Fruit fly (Drosophila melanogaster) whole organism, embryonic: Measurements from ENCODE around the gene CG32305.
A peak's percentile ranks its signal among the peaks of the same experiment; 100 is the strongest.

Experiments
- Aef1 ChIP-seq: fragments of 200-800 bp; sonication (Bioruptor generic); IDR thresholded peaks from 3 replicates; pipeline ENCODE4 v1.3.6; 2022; ENCODE audit warnings: missing biosample characterization, missing genetic modification characterization
- BEAF-32 ChIP-seq: fragments of 200-800 bp; sonication (Bioruptor generic); optimal IDR thresholded peaks from 3 replicates; lab custom pipeline; 2017; ENCODE audit warnings: missing biosample characterization, missing genetic modification characterization, mild to moderate bottlenecking, moderate library complexity, missing genetic modification reagents
- Bdp1 ChIP-seq: fragments of 200-800 bp; sonication (Bioruptor generic); optimal IDR thresholded peaks from 3 replicates; lab custom pipeline; 2016; ENCODE audit warnings: missing biosample characterization, missing genetic modification characterization
- CG11398 ChIP-seq: fragments of 200-800 bp; sonication (Bioruptor generic); optimal IDR thresholded peaks from 2 replicates; lab custom pipeline; 2016; ENCODE audit warnings: missing biosample characterization, missing genetic modification characterization
- CG11695 ChIP-seq: fragments of 200-800 bp; sonication (Bioruptor generic); IDR thresholded peaks from 3 replicates; pipeline ENCODE4 v1.3.6; 2022; ENCODE audit warnings: missing biosample characterization, missing genetic modification characterization
- CG12299 ChIP-seq: fragments of 200-800 bp; sonication (Bioruptor generic); optimal IDR thresholded peaks from 2 replicates; lab custom pipeline; 2018; ENCODE audit warnings: missing biosample characterization, mild to moderate bottlenecking, missing genetic modification characterization
- CG14014 ChIP-seq: fragments of 200-800 bp; sonication (Bioruptor generic); IDR thresholded peaks from 2 replicates; pipeline ENCODE4 v1.3.6; 2022; ENCODE audit warnings: missing biosample characterization, missing genetic modification characterization
- CG14050 ChIP-seq: fragments of 200-800 bp; sonication (Bioruptor generic); IDR thresholded peaks from 3 replicates; pipeline ENCODE4 v1.3.6; 2022; ENCODE audit warnings: missing biosample characterization, missing genetic modification characterization
- CG1792 ChIP-seq: fragments of 200-800 bp; sonication (Bioruptor generic); optimal IDR thresholded peaks from 2 replicates; lab custom pipeline; 2016; ENCODE audit warnings: missing biosample characterization, missing genetic modification characterization
- CG18011 ChIP-seq: fragments of 200-800 bp; sonication (Bioruptor generic); optimal IDR thresholded peaks from 2 replicates; lab custom pipeline; 2017; ENCODE audit warnings: missing biosample characterization, missing genetic modification characterization, mild to moderate bottlenecking, moderate library complexity, missing genotype
- CG2889 ChIP-seq: fragments of 200-800 bp; sonication (Bioruptor generic); IDR thresholded peaks from 3 replicates; pipeline ENCODE4 v1.3.6; 2022; ENCODE audit warnings: missing biosample characterization, missing genetic modification characterization
- CG3838 ChIP-seq: fragments of 200-800 bp; sonication (Bioruptor generic); optimal IDR thresholded peaks from 3 replicates; lab custom pipeline; 2016; ENCODE audit warnings: missing biosample characterization, missing genetic modification characterization
- CG4282 ChIP-seq: fragments of 200-800 bp; sonication (Bioruptor generic); optimal IDR thresholded peaks from 2 replicates; lab custom pipeline; 2016; ENCODE audit warnings: missing biosample characterization, missing genetic modification characterization
- CG4360 ChIP-seq: fragments of 200-800 bp; sonication (Bioruptor generic); IDR thresholded peaks from 2 replicates; pipeline ENCODE4 v1.3.6; 2022; ENCODE audit warnings: missing biosample characterization, missing genetic modification characterization
- CG4617 ChIP-seq: fragments of 200-800 bp; sonication (Bioruptor generic); optimal IDR thresholded peaks from 3 replicates; lab custom pipeline; 2016; ENCODE audit warnings: missing biosample characterization, missing genetic modification characterization, borderline replicate concordance
- CG4707 ChIP-seq: fragments of 200-800 bp; sonication (Bioruptor generic); optimal IDR thresholded peaks from 2 replicates; lab custom pipeline; 2018; ENCODE audit warnings: missing biosample characterization, mild to moderate bottlenecking, missing genetic modification characterization, moderate library complexity
- CG6854 ChIP-seq: fragments of 200-800 bp; sonication (Bioruptor generic); optimal IDR thresholded peaks from 3 replicates; lab custom pipeline; 2017; ENCODE audit warnings: missing biosample characterization, mild to moderate bottlenecking, missing genetic modification characterization
- CG7556 ChIP-seq: fragments of 200-800 bp; sonication (Bioruptor generic); optimal IDR thresholded peaks from 2 replicates; lab custom pipeline; 2017; ENCODE audit warnings: missing biosample characterization, mild to moderate bottlenecking, missing genetic modification characterization
- CG7786 ChIP-seq: fragments of 200-800 bp; sonication (Bioruptor generic); optimal IDR thresholded peaks from 2 replicates; lab custom pipeline; 2016; ENCODE audit warnings: missing biosample characterization, missing genetic modification characterization
- CG7963 ChIP-seq: fragments of 200-800 bp; sonication (Bioruptor generic); IDR thresholded peaks from 3 replicates; pipeline ENCODE4 v1.3.6; 2022; ENCODE audit warnings: missing biosample characterization, missing genetic modification characterization; ENCODE audit not compliant: partially characterized antibody
- CG7987 ChIP-seq: fragments of 200-800 bp; sonication (Bioruptor generic); optimal IDR thresholded peaks from 2 replicates; lab custom pipeline; 2018; ENCODE audit warnings: missing biosample characterization, mild to moderate bottlenecking, missing genetic modification characterization, moderate library complexity
- CG8765 ChIP-seq: fragments of 200-800 bp; sonication (Bioruptor generic); IDR thresholded peaks from 2 replicates; pipeline ENCODE4 v1.3.6; 2022; ENCODE audit warnings: missing biosample characterization, missing genetic modification characterization
- CrebB ChIP-seq: fragments of 200-800 bp; sonication (Bioruptor generic); optimal IDR thresholded peaks from 3 replicates; lab custom pipeline; 2018; ENCODE audit warnings: missing biosample characterization, mild to moderate bottlenecking, missing genetic modification characterization
- Doc3 ChIP-seq: fragments of 200-800 bp; sonication (Bioruptor generic); IDR thresholded peaks from 3 replicates; pipeline ENCODE4 v1.3.6; 2022; ENCODE audit warnings: missing biosample characterization, missing genetic modification characterization; ENCODE audit not compliant: partially characterized antibody
- E2f1 ChIP-seq: fragments of 200-800 bp; sonication (Bioruptor generic); IDR thresholded peaks from 2 replicates; pipeline ENCODE4 v1.3.6; 2022; ENCODE audit warnings: missing biosample characterization, missing genetic modification characterization
- Eip74EF ChIP-seq, 2 experiments: fragments of 200-800 bp in 1 of 2; fragments of >200 bp in 1 of 2; sonication (Bioruptor generic) in 1 of 2; optimal IDR thresholded peaks; 2 replicates each; lab custom pipeline; 2017 to 2019; ENCODE audit warnings: missing biosample characterization in 2 of 2, missing genetic modification characterization in 2 of 2, mild to moderate bottlenecking in 1 of 2, moderate library complexity in 1 of 2
- MESR4 ChIP-seq: fragments of 200-800 bp; sonication (Bioruptor generic); optimal IDR thresholded peaks from 2 replicates; lab custom pipeline; 2018; ENCODE audit warnings: missing biosample characterization, mild to moderate bottlenecking, missing genetic modification characterization, moderate library complexity
- Med ChIP-seq: fragments of 200-800 bp; sonication (Bioruptor generic); peaks from one replicate; lab custom pipeline; 2016; ENCODE audit warnings: missing biosample characterization, missing genetic modification characterization, mild to moderate bottlenecking, inconsistent platforms, moderate library complexity
- Pdp1 ChIP-seq, 2 experiments: fragments of 200-800 bp; sonication (Bioruptor generic); optimal IDR thresholded peaks; 3 replicates each; lab custom pipeline; 2016; ENCODE audit warnings: missing biosample characterization in 2 of 2, missing genetic modification characterization in 2 of 2, mild to moderate bottlenecking in 1 of 2, moderate library complexity in 1 of 2
- Sry-β ChIP-seq: fragments of 200-800 bp; sonication (Bioruptor generic); optimal IDR thresholded peaks from 2 replicates; lab custom pipeline; 2018; ENCODE audit warnings: missing biosample characterization, mild to moderate bottlenecking, missing genetic modification characterization, moderate library complexity
- Stat92E ChIP-seq, 3 experiments: fragments of >200 bp in 2 of 3; fragments of 200-800 bp in 1 of 3; sonication (Bioruptor generic) in 1 of 3; optimal IDR thresholded peaks; 2 replicates each; lab custom pipeline; 2017 to 2019; ENCODE audit warnings: missing biosample characterization in 3 of 3, missing genetic modification characterization in 3 of 3, mild to moderate bottlenecking in 1 of 3, moderate library complexity in 1 of 3
- Trl ChIP-seq, 3 experiments: fragments of >200 bp in 2 of 3; fragments of 200-800 bp in 1 of 3; sonication (Bioruptor generic) in 1 of 3; optimal IDR thresholded peaks; 2 replicates in 1 of 3; 3 replicates in 2 of 3; lab custom pipeline; 2016 to 2017; ENCODE audit warnings: missing biosample characterization in 1 of 3, missing genetic modification characterization in 1 of 3
- ap ChIP-seq: fragments of 200-800 bp; sonication (Bioruptor generic); IDR thresholded peaks from 2 replicates; pipeline ENCODE4 v1.3.6; 2022; ENCODE audit warnings: missing biosample characterization, missing genetic modification characterization
- ara ChIP-seq: fragments of 200-800 bp; sonication (Bioruptor generic); IDR thresholded peaks from 2 replicates; pipeline ENCODE4 v1.3.6; 2022; ENCODE audit warnings: missing biosample characterization, missing genetic modification characterization
- bab2 ChIP-seq: fragments of 200-800 bp; sonication (Bioruptor generic); optimal IDR thresholded peaks from 2 replicates; lab custom pipeline; 2016; ENCODE audit warnings: missing biosample characterization, missing genetic modification characterization
- btn ChIP-seq: fragments of 200-800 bp; sonication (Bioruptor generic); optimal IDR thresholded peaks from 2 replicates; lab custom pipeline; 2016; ENCODE audit warnings: missing biosample characterization, missing genetic modification characterization
- crol ChIP-seq: fragments of 200-800 bp; sonication (Bioruptor generic); IDR thresholded peaks from 2 replicates; pipeline ENCODE4 v1.3.6; 2022; ENCODE audit warnings: missing biosample characterization, missing genetic modification characterization
- danr ChIP-seq: fragments of 200-800 bp; sonication (Bioruptor generic); IDR thresholded peaks from 2 replicates; pipeline ENCODE4 v1.3.6; 2022; ENCODE audit warnings: missing biosample characterization, missing genetic modification characterization
- dmrt11E ChIP-seq: fragments of 200-800 bp; sonication (Bioruptor generic); optimal IDR thresholded peaks from 3 replicates; lab custom pipeline; 2018; ENCODE audit warnings: missing biosample characterization, mild to moderate bottlenecking, missing genetic modification characterization, moderate library complexity
- grau ChIP-seq: fragments of 200-800 bp; optimal IDR thresholded peaks from 3 replicates; lab custom pipeline; 2019; ENCODE audit warnings: missing biosample characterization, mild to moderate bottlenecking, missing genetic modification characterization, moderate library complexity
- grn ChIP-seq: fragments of 200-800 bp; sonication (Bioruptor generic); optimal IDR thresholded peaks from 3 replicates; lab custom pipeline; 2017; ENCODE audit warnings: missing biosample characterization, missing genetic modification characterization
- gro ChIP-seq: fragments of 200-800 bp; sonication (Bioruptor generic); optimal IDR thresholded peaks from 2 replicates; lab custom pipeline; 2016; ENCODE audit warnings: missing biosample characterization, missing genetic modification characterization
- lmd ChIP-seq: fragments of 200-800 bp; sonication (Bioruptor generic); IDR thresholded peaks from 2 replicates; pipeline ENCODE4 v1.3.6; 2022; ENCODE audit warnings: missing biosample characterization, missing genetic modification characterization
- odd ChIP-seq: fragments of 200-800 bp; sonication (Bioruptor generic); optimal IDR thresholded peaks from 2 replicates; lab custom pipeline; 2017; ENCODE audit warnings: missing biosample characterization, mild to moderate bottlenecking, missing genetic modification characterization
- otp ChIP-seq: fragments of 200-800 bp; sonication (Bioruptor generic); IDR thresholded peaks from 3 replicates; pipeline ENCODE4, ENCODE4 v1.3.6; 2022; ENCODE audit warnings: missing biosample characterization, missing genetic modification characterization
- ro ChIP-seq: fragments of 200-800 bp; sonication (Bioruptor generic); IDR thresholded peaks from 2 replicates; pipeline ENCODE4 v1.3.6; 2022; ENCODE audit warnings: missing biosample characterization, missing genetic modification characterization
- sima ChIP-seq: fragments of 200-800 bp; sonication (Bioruptor generic); optimal IDR thresholded peaks from 2 replicates; lab custom pipeline; 2016; ENCODE audit warnings: missing biosample characterization, missing genetic modification characterization
- so ChIP-seq: fragments of 200-800 bp; sonication (Bioruptor generic); IDR thresholded peaks from 3 replicates; pipeline ENCODE4 v1.3.6; 2022; ENCODE audit warnings: missing biosample characterization, missing genetic modification characterization
- trh ChIP-seq: fragments of 200-800 bp; sonication (Bioruptor generic); optimal IDR thresholded peaks from 2 replicates; lab custom pipeline; 2016; ENCODE audit warnings: missing biosample characterization, missing genetic modification characterization
- z ChIP-seq: fragments of 200-800 bp; sonication (Bioruptor generic); IDR thresholded peaks from 3 replicates; pipeline ENCODE4 v1.3.6; 2022; ENCODE audit warnings: missing biosample characterization, missing genetic modification characterization

Gene CG32305

DNA sequence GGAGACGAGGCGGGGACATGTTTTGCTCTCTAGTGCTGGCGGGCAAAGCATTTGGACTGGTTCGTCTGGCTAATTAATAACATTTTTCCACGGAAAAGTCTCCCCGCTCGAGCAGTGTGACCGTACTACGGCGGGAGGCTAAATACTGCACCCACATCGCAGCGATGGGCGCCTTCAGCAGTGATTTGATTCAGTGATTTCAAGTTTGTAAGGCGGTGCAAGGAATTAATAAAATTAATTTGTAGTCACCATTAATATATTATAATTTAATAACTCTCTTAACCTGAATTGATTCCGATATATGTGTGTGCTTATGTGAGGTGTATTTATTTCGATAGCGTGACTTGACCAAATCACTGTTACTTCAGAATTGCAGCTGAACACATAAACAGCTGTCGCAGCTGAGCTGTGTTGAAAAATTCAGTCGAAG is 14.1 kb downstream of the CG32305 start, which contains the start of the genes oxt and CG13807 (continued):
- TF ChIP-seq MESR4 (GFP tag; lab: Kevin White, UChicago), result peak; percentile 67
- peak; percentile 76 for TF ChIP-seq trh
- peak; percentile 91 for TF ChIP-seq lmd
- peak; percentile 84 for TF ChIP-seq CG11695
- TF ChIP-seq Trl (optimal IDR thresholded peaks at IDR 0.05; lab: Kevin White, UChicago), result no peak
- peak; percentile 58 for TF ChIP-seq Trl (GFP tag; optimal IDR thresholded peaks at IDR 0.05; lab: Kevin White, UChicago)
- TF ChIP-seq BEAF-32 (GFP tag; lab: Kevin White, UChicago), result peak; percentile 54
- TF ChIP-seq Bdp1 (GFP tag; lab: Kevin White, UChicago), result peak; percentile 53
- TF ChIP-seq Eip74EF (GFP tag; optimal IDR thresholded peaks at IDR 0.05; lab: Kevin White, UChicago), result peak in 1 of 2 experiments; percentile 74
- TF ChIP-seq CG7963 (GFP tag; lab: Robert Waterston, UW), result no peak
- TF ChIP-seq sima (GFP tag; lab: Kevin White, UChicago), result no peak
- TF ChIP-seq CG12299 (tag; lab: Kevin White, UChicago), result peak; percentile 82
- peak; percentile 30 for TF ChIP-seq CG4707 (GFP tag; lab: Kevin White, UChicago)
- peak; percentile 89 for TF ChIP-seq E2f1
- TF ChIP-seq CG7556 (GFP tag; lab: Kevin White, UChicago), result peak; percentile 82
- TF ChIP-seq CG7786 (GFP tag; lab: Kevin White, UChicago), result peak; percentile 49
- TF ChIP-seq otp, result peak; percentile 70
- TF ChIP-seq CG4360 (GFP tag; lab: Robert Waterston, UW), result 0 out of 2 replicates have a peak, but pooled peaks have one; percentile 26
- TF ChIP-seq dmrt11E (tag; lab: Kevin White, UChicago), result peak; percentile 82
- TF ChIP-seq Med (GFP tag; lab: Kevin White, UChicago), result peak; percentile 89
- TF ChIP-seq gro (GFP tag; lab: Kevin White, UChicago), result peak; percentile 77
- TF ChIP-seq CG11398 (GFP tag; lab: Kevin White, UChicago), result no peak
- TF ChIP-seq grn (GFP tag; lab: Kevin White, UChicago), result peak; percentile 35
- TF ChIP-seq CG1792 (GFP tag; lab: Kevin White, UChicago), result no peak
- peak; percentile 89 for TF ChIP-seq grau
- TF ChIP-seq CG14050, result peak; percentile 86
- no peak for TF ChIP-seq btn (GFP tag; lab: Kevin White, UChicago)
- TF ChIP-seq CG4282 (GFP tag; lab: Kevin White, UChicago), result no peak
- peak; percentile 87 for TF ChIP-seq Aef1 (GFP tag; lab: Robert Waterston, UW)
- TF ChIP-seq Pdp1 (GFP tag; optimal IDR thresholded peaks at IDR 0.05; lab: Kevin White, UChicago), result peak; percentile 64 to 77
- TF ChIP-seq Stat92E (GFP tag; optimal IDR thresholded peaks at IDR 0.05; lab: Kevin White, UChicago), result peak in 1 of 3 experiments; percentile 91
- peak; percentile 39 for TF ChIP-seq CG6854 (GFP tag; lab: Kevin White, UChicago)
- TF ChIP-seq z (GFP tag; lab: Robert Waterston, UW), result no peak
- TF ChIP-seq CG2889 (GFP tag; lab: Robert Waterston, UW), result peak; percentile 79
- TF ChIP-seq Doc3 (GFP tag; lab: Robert Waterston, UW), result no peak
- peak; percentile 92 for TF ChIP-seq so (GFP tag; lab: Robert Waterston, UW)
- peak; percentile 69 for TF ChIP-seq ap (GFP tag; lab: Robert Waterston, UW)
- peak; percentile 89 for TF ChIP-seq ara (GFP tag; lab: Robert Waterston, UW)
- TF ChIP-seq ro (GFP tag; lab: Robert Waterston, UW), result peak; percentile 52; the same call in 1 of the 2 replicates
- peak; percentile 82 for TF ChIP-seq CG18011 (GFP tag; lab: Kevin White, UChicago)
- no peak for TF ChIP-seq odd (GFP tag; lab: Kevin White, UChicago)
- peak; percentile 87 for TF ChIP-seq CG14014 (GFP tag; lab: Robert Waterston, UW)
- TF ChIP-seq Sry-β (GFP tag; lab: Kevin White, UChicago), result peak; percentile 63
- peak; percentile 72 for TF ChIP-seq CG7987 (GFP tag; lab: Kevin White, UChicago)
- peak; percentile 44; the same call in 1 of the 2 replicates for TF ChIP-seq crol (GFP tag; lab: Robert Waterston, UW)
- TF ChIP-seq CG4617 (GFP tag; lab: Kevin White, UChicago), result peak; percentile 95
- TF ChIP-seq bab2, result peak; percentile 68
- no peak for TF ChIP-seq CG3838 (GFP tag; lab: Kevin White, UChicago)
- peak; percentile 64 for TF ChIP-seq CrebB (tag; lab: Kevin White, UChicago)
- TF ChIP-seq danr (GFP tag; lab: Robert Waterston, UW), result peak; percentile 49
- peak; percentile 81 for TF ChIP-seq CG8765 (GFP tag; lab: Robert Waterston, UW)
